Worm (Caenorhabditis elegans) whole organism, L4 larva: ENCODE data around the gene C28G1.2.

Experiments
- D1046.2 ChIP-seq: fragments of 200-800 bp; sonication (Bioruptor generic); IDR thresholded peaks from 2 replicates; pipeline ENCODE4 v1.3.6; 2022; ENCODE audit warnings: missing genetic modification characterization, missing compliant biosample characterization
- F10B5.3 ChIP-seq: sonication (generic microtip); optimal IDR thresholded peaks from 2 replicates; lab custom pipeline; 2016; ENCODE audit warnings: mild to moderate bottlenecking, missing genetic modification characterization, missing compliant biosample characterization
- T26A8.4 ChIP-seq: fragments of 200-800 bp; sonication (Bioruptor generic); IDR thresholded peaks from 2 replicates; pipeline ENCODE4 v1.3.6; 2022; ENCODE audit warnings: missing genetic modification characterization, missing compliant biosample characterization
- Y48G9A.11 ChIP-seq: fragments of 200-800 bp; sonication (Bioruptor generic); IDR thresholded peaks from 2 replicates; pipeline ENCODE4 v1.3.6; 2022; ENCODE audit warnings: missing genetic modification reagents, missing genetic modification characterization, missing compliant biosample characterization
- Y75B8A.6 ChIP-seq: fragments of 200-800 bp; sonication (Bioruptor generic); IDR thresholded peaks from 2 replicates; pipeline ENCODE4 v1.3.6; 2022; ENCODE audit warnings: missing genetic modification reagents, missing genetic modification characterization, missing compliant biosample characterization
- ceh-28 ChIP-seq: fragments of 150-350 bp; optimal IDR thresholded peaks from 2 replicates; lab custom pipeline; 2014; ENCODE audit warnings: missing biosample characterization, missing genetic modification reagents, missing genetic modification characterization
- ceh-44 ChIP-seq: fragments of 200-800 bp; sonication (Bioruptor generic); IDR thresholded peaks from 2 replicates; pipeline ENCODE4 v1.3.6; 2022; ENCODE audit warnings: missing genetic modification reagents, missing genetic modification characterization, missing compliant biosample characterization
- ctbp-1 ChIP-seq: fragments of 200-800 bp; sonication (Bioruptor generic); IDR thresholded peaks from 2 replicates; pipeline ENCODE4 v1.3.6; 2022; ENCODE audit warnings: missing genetic modification reagents, missing genetic modification characterization, missing compliant biosample characterization
- daf-16 ChIP-seq, 3 experiments: sonication (generic microtip); optimal IDR thresholded peaks; 2 replicates each; lab custom pipeline; 2016 to 2017; ENCODE audit warnings: missing genetic modification characterization in 3 of 3, missing genetic modification reagents in 3 of 3, mild to moderate bottlenecking in 2 of 3, missing compliant biosample characterization in 2 of 3, missing biosample characterization in 1 of 3, moderate library complexity in 1 of 3
- daf-19 ChIP-seq: fragments of 200-800 bp; sonication (Bioruptor generic); conservative IDR thresholded peaks from 2 replicates; pipeline ENCODE4 v1.3.6; 2022; ENCODE audit warnings: missing genetic modification characterization, missing compliant biosample characterization
- daf-8 ChIP-seq: fragments of 200-800 bp; sonication (Bioruptor generic); IDR thresholded peaks from 2 replicates; pipeline ENCODE4 v1.3.6; 2022; ENCODE audit warnings: missing genetic modification characterization, missing compliant biosample characterization
- dmd-8 ChIP-seq: fragments of 200-800 bp; sonication (Bioruptor generic); IDR thresholded peaks from 2 replicates; pipeline ENCODE4 v1.3.6; 2022; ENCODE audit warnings: missing genetic modification characterization, missing compliant biosample characterization
- duxl-1 ChIP-seq: sonication (generic microtip); optimal IDR thresholded peaks from 2 replicates; lab custom pipeline; 2016; ENCODE audit warnings: mild to moderate bottlenecking, missing genetic modification characterization, moderate library complexity, missing compliant biosample characterization; ENCODE audit not compliant: poor library complexity
- dve-1 ChIP-seq: sonication (generic microtip); optimal IDR thresholded peaks from 2 replicates; lab custom pipeline; 2017; ENCODE audit warnings: antibody characterized with exemption, mild to moderate bottlenecking, missing genetic modification characterization, missing compliant biosample characterization; ENCODE audit not compliant: insufficient read depth
- hif-1 ChIP-seq, 2 experiments: sonication (generic microtip); optimal IDR thresholded peaks; 2 replicates each; lab custom pipeline; 2016 to 2017; ENCODE audit warnings: missing compliant biosample characterization in 2 of 2, missing genetic modification characterization in 2 of 2, missing genetic modification reagents in 2 of 2, missing genotype in 2 of 2, mild to moderate bottlenecking in 1 of 2
- hlh-30 ChIP-seq: sonication (generic microtip); optimal IDR thresholded peaks from 2 replicates; lab custom pipeline; 2017; ENCODE audit warnings: antibody characterized with exemption, mild to moderate bottlenecking, missing genetic modification characterization, missing compliant biosample characterization; ENCODE audit not compliant: insufficient read depth
- hmg-1.1 ChIP-seq: fragments of 200-800 bp; sonication (Bioruptor generic); IDR thresholded peaks from 2 replicates; pipeline ENCODE4 v1.3.6; 2022; ENCODE audit warnings: missing genetic modification reagents, missing genetic modification characterization, missing compliant biosample characterization
- jun-1 ChIP-seq: fragments of 150-350 bp; optimal IDR thresholded peaks from 2 replicates; lab custom pipeline; 2014; ENCODE audit warnings: missing biosample characterization, missing genetic modification reagents, missing genetic modification characterization
- lim-7 ChIP-seq: fragments of 200-800 bp; sonication (Bioruptor generic); IDR thresholded peaks from 2 replicates; pipeline ENCODE4 v1.3.6; 2022; ENCODE audit warnings: missing genetic modification characterization, missing compliant biosample characterization
- lin-1 ChIP-seq: fragments of 200-800 bp; sonication (Bioruptor generic); IDR thresholded peaks from 2 replicates; pipeline ENCODE4 v1.3.6; 2022; ENCODE audit warnings: missing genetic modification reagents, missing genetic modification characterization, missing compliant biosample characterization
- lin-15B ChIP-seq: fragments of 150-350 bp; sonication (generic microtip); optimal IDR thresholded peaks from 3 replicates; lab custom pipeline; 2014; ENCODE audit warnings: missing biosample characterization, missing genetic modification characterization
- lsy-2 ChIP-seq, 2 experiments: fragments of 150-350 bp in 1 of 2; sonication (generic microtip) in 1 of 2; optimal IDR thresholded peaks; 2 replicates each; lab custom pipeline; 2014 to 2017; ENCODE audit warnings: missing biosample characterization in 2 of 2, missing genetic modification characterization in 2 of 2
- madf-5 ChIP-seq, 2 experiments: fragments of 200-800 bp; sonication (Bioruptor generic); IDR thresholded peaks; 2 replicates each; pipeline ENCODE4 v1.3.6; 2022; ENCODE audit warnings: missing compliant biosample characterization in 2 of 2, missing genetic modification characterization in 2 of 2
- mdt-29 ChIP-seq: fragments of 200-800 bp; sonication (Bioruptor generic); IDR thresholded peaks from 2 replicates; pipeline ENCODE4 v1.3.6; 2022; ENCODE audit warnings: missing genetic modification reagents, missing genetic modification characterization, missing compliant biosample characterization
- mes-2 ChIP-seq: sonication (generic microtip); optimal IDR thresholded peaks from 2 replicates; lab custom pipeline; 2016; ENCODE audit warnings: missing genotype, mild to moderate bottlenecking, missing genetic modification characterization, missing compliant biosample characterization; ENCODE audit not compliant: poor library complexity, severe bottlenecking
- mxl-2 ChIP-seq: fragments of 200-800 bp; sonication (Bioruptor generic); conservative IDR thresholded peaks from 2 replicates; pipeline ENCODE4 v1.3.6; 2022; ENCODE audit warnings: missing genetic modification reagents, missing genetic modification characterization, missing compliant biosample characterization
- nhr-10 ChIP-seq: fragments of 150-350 bp; optimal IDR thresholded peaks from 2 replicates; lab custom pipeline; 2014; ENCODE audit warnings: missing biosample characterization, missing genetic modification characterization
- nhr-102 ChIP-seq: sonication (generic microtip); optimal IDR thresholded peaks from 2 replicates; lab custom pipeline; 2016; ENCODE audit warnings: mild to moderate bottlenecking, missing genetic modification characterization, moderate library complexity, missing compliant biosample characterization
- nhr-25 ChIP-seq: sonication (generic microtip); optimal IDR thresholded peaks from 2 replicates; lab custom pipeline; 2017; ENCODE audit warnings: missing genetic modification characterization, mild to moderate bottlenecking, missing compliant biosample characterization, antibody characterized with exemption, moderate library complexity, borderline replicate concordance; ENCODE audit not compliant: insufficient read depth
- nhr-28 ChIP-seq: fragments of 150-350 bp; optimal IDR thresholded peaks from 2 replicates; lab custom pipeline; 2014; ENCODE audit warnings: missing biosample characterization, missing genetic modification characterization
- nhr-41 ChIP-seq: fragments of 200-800 bp; sonication (Bioruptor generic); IDR thresholded peaks from 2 replicates; pipeline ENCODE4 v1.3.6; 2022; ENCODE audit warnings: missing genetic modification reagents, missing genetic modification characterization, missing compliant biosample characterization
- nhr-42 ChIP-seq: fragments of 200-800 bp; sonication (Bioruptor generic); IDR thresholded peaks from 2 replicates; pipeline ENCODE4 v1.3.6; 2022; ENCODE audit warnings: missing genetic modification characterization, missing compliant biosample characterization
- nhr-48 ChIP-seq: sonication (generic microtip); optimal IDR thresholded peaks from 2 replicates; lab custom pipeline; 2016; ENCODE audit warnings: mild to moderate bottlenecking, missing genetic modification characterization, missing compliant biosample characterization
- nhr-6 ChIP-seq: fragments of 150-350 bp; optimal IDR thresholded peaks from 2 replicates; lab custom pipeline; 2014; ENCODE audit warnings: missing biosample characterization, missing genetic modification characterization
- php-3 ChIP-seq: fragments of 200-800 bp; sonication (Bioruptor generic); IDR thresholded peaks from 2 replicates; pipeline ENCODE4 v1.3.6; 2022; ENCODE audit warnings: missing genetic modification reagents, missing genetic modification characterization, missing compliant biosample characterization
- pqm-1 ChIP-seq: sonication (generic microtip); optimal IDR thresholded peaks from 2 replicates; lab custom pipeline; 2017; ENCODE audit warnings: missing biosample characterization, missing genetic modification characterization
- rbr-2 ChIP-seq: sonication (generic microtip); optimal IDR thresholded peaks from 2 replicates; lab custom pipeline; 2016; ENCODE audit warnings: missing genotype, missing genetic modification characterization, missing compliant biosample characterization
- saeg-2 ChIP-seq: fragments of 200-800 bp; sonication (Bioruptor generic); IDR thresholded peaks from 2 replicates; pipeline ENCODE4 v1.3.6; 2022; ENCODE audit warnings: missing genetic modification reagents, missing genetic modification characterization, missing compliant biosample characterization
- set-16 ChIP-seq: fragments of 200-800 bp; sonication (Bioruptor generic); IDR thresholded peaks from 2 replicates; pipeline ENCODE4 v1.3.6; 2022; ENCODE audit warnings: missing genetic modification reagents, missing genetic modification characterization, missing compliant biosample characterization
- snpc-1.2 ChIP-seq: fragments of 200-800 bp; sonication (Bioruptor generic); IDR thresholded peaks from 2 replicates; pipeline ENCODE4 v1.3.6; 2022; ENCODE audit warnings: missing genetic modification reagents, missing genetic modification characterization, missing compliant biosample characterization
- vab-7 ChIP-seq: fragments of 200-800 bp; sonication (Bioruptor generic); IDR thresholded peaks from 2 replicates; pipeline ENCODE4 v1.3.6; 2022; ENCODE audit warnings: missing genetic modification reagents, missing genetic modification characterization, missing compliant biosample characterization
- zip-11 ChIP-seq: fragments of 200-800 bp; sonication (Bioruptor generic); IDR thresholded peaks from 2 replicates; pipeline ENCODE4 v1.3.6; 2022; ENCODE audit warnings: missing genetic modification characterization, missing compliant biosample characterization
- zip-2 ChIP-seq: fragments of 150-350 bp; optimal IDR thresholded peaks from 2 replicates; lab custom pipeline; 2014; ENCODE audit warnings: missing biosample characterization, missing genetic modification characterization
- ztf-7 ChIP-seq: fragments of 150-350 bp; optimal IDR thresholded peaks from 2 replicates; lab custom pipeline; 2014; ENCODE audit warnings: missing biosample characterization, missing genetic modification characterization

C28G1.2 gene

ce11 chrX:8838176-8838575, 2.4 kb downstream of the C28G1.2 start (continued):
- TF ChIP-seq nhr-48 (tag; lab: Kevin White, UChicago) (peak; percentile 4), nhr-41 (GFP tag; lab: Robert Waterston, UW) (peak; percentile 82; the same call in 1 of the 2 replicates), T26A8.4 (GFP tag; lab: Robert Waterston, UW) (peak; percentile 54; the same call in 1 of the 2 replicates), zip-11 (no peak), ceh-28 (tag; lab: Kevin White, UChicago) (no peak), nhr-102 (peak; percentile 8), lim-7 (peak; percentile 91), vab-7 (GFP tag; lab: Robert Waterston, UW) (peak; percentile 70; the same call in 1 of the 2 replicates), daf-16 (GFP tag; optimal IDR thresholded peaks at IDR 0.05; lab: Kevin White, UChicago) (peak in 1 of 2 experiments; percentile 70), daf-16 (tag; optimal IDR thresholded peaks at IDR 0.05; lab: Kevin White, UChicago) (peak; percentile 15), duxl-1 (peak; percentile 41), ctbp-1 (0 out of 2 replicates have a peak, but pooled peaks have one; percentile 32)

- TF ChIP-seq lin-15B (tag; lab: Kevin White, UChicago): no peak
- no peak for TF ChIP-seq nhr-42 (GFP tag; lab: Robert Waterston, UW)
- no peak for TF ChIP-seq rbr-2 (tag; lab: Kevin White, UChicago)
- no peak for TF ChIP-seq T26A8.4 (GFP tag; lab: Robert Waterston, UW)
- no peak for TF ChIP-seq zip-2 (tag; lab: Kevin White, UChicago)
- TF ChIP-seq lim-7: no peak
- TF ChIP-seq Y48G9A.11 (GFP tag; lab: Robert Waterston, UW): no peak
- TF ChIP-seq nhr-48 (tag; lab: Kevin White, UChicago): no peak
- no peak for TF ChIP-seq nhr-10 (tag; lab: Kevin White, UChicago)
- TF ChIP-seq dmd-8: no peak
- no peak for TF ChIP-seq hif-1 (tag; optimal IDR thresholded peaks at IDR 0.05; lab: Kevin White, UChicago)
- no peak for TF ChIP-seq snpc-1.2 (GFP tag; lab: Robert Waterston, UW)
- no peak for TF ChIP-seq nhr-28 (tag; lab: Kevin White, UChicago)
- TF ChIP-seq jun-1 (tag; lab: Kevin White, UChicago): no peak
- no peak for TF ChIP-seq nhr-25 (tag; lab: Kevin White, UChicago)
- TF ChIP-seq daf-8 (GFP tag; lab: Robert Waterston, UW): no peak
- no peak for TF ChIP-seq mxl-2 (GFP tag; lab: Robert Waterston, UW)
- no peak for TF ChIP-seq ztf-7 (tag; lab: Kevin White, UChicago)
Observed at ce11 chrX:8843988-8844387, 8.2 kb downstream of the C28G1.2 start, which contains the start of gene ubc-23. Gene ubc-23 (plus strand): TSS chrX:8844288.

ce11 chrX:8846447-8847237, 10.8 kb downstream of the C28G1.2 start, which contains the start of gene C28G1.10:
Gene C28G1.10 (plus strand): TSS chrX:8847122.
- TF ChIP-seq F10B5.3 (tag; lab: Kevin White, UChicago) (no peak), nhr-6 (tag; lab: Kevin White, UChicago) (no peak), lsy-2 (tag; optimal IDR thresholded peaks at IDR 0.05; lab: Kevin White, UChicago) (no peak), nhr-42 (GFP tag; lab: Robert Waterston, UW) (0 out of 2 replicates have a peak, but pooled peaks have one; percentile 46), mes-2 (peak; percentile 18), saeg-2 (GFP tag; lab: Robert Waterston, UW) (peak; percentile 42; the same call in 1 of the 2 replicates), set-16 (GFP tag; lab: Robert Waterston, UW) (no peak), madf-5 (GFP tag; IDR thresholded peaks at IDR 0.05; lab: Robert Waterston, UW) (no peak), nhr-48 (tag; lab: Kevin White, UChicago) (peak; percentile 48), mdt-29 (GFP tag; lab: Robert Waterston, UW) (peak; percentile 54; the same call in 1 of the 2 replicates), D1046.2 (GFP tag; lab: Robert Waterston, UW) (peak; percentile 63; the same call in 1 of the 2 replicates), ctbp-1 (peak; percentile 74), lin-1 (peak; percentile 50), dve-1 (tag; lab: Kevin White, UChicago) (peak; percentile 62), php-3 (GFP tag; lab: Robert Waterston, UW) (peak; percentile 27), hmg-1.1 (GFP tag; lab: Robert Waterston, UW) (peak; percentile 71; the same call in 1 of the 2 replicates), daf-8 (GFP tag; lab: Robert Waterston, UW) (no peak), ceh-44 (no peak), pqm-1 (peak; percentile 75), Y75B8A.6 (GFP tag; lab: Robert Waterston, UW) (peak; percentile 4; the same call in 1 of the 2 replicates), hlh-30 (peak; percentile 44), daf-19 (0 out of 2 replicates have a peak, but pooled peaks have one; percentile 44)
